Worm (Caenorhabditis elegans): Measurements from ENCODE around the gene tbc-2.
A peak's percentile ranks its signal among the peaks of the same experiment; 100 is the strongest.

Gene tbc-2

ce11 chrII:5839227-5839626 lies 12.0 kb upstream of the tbc-2 start, which contains the start of gene ZK1248.19 (continued):
- TF ChIP-seq snu-23 (GFP tag; optimal IDR thresholded peaks at IDR 0.05) (peak; percentile 53), lir-3 (tag; optimal IDR thresholded peaks at IDR 0.05; ENCODE audit: poor library complexity) (no peak), ceh-82 (tag; optimal IDR thresholded peaks at IDR 0.05) (peak in 1 of 3 experiments; percentile 13)

- TF ChIP-seq zip-4 (GFP tag; optimal IDR thresholded peaks at IDR 0.05) (no peak), sox-4 (tag; optimal IDR thresholded peaks at IDR 0.05) (no peak), nhr-71 (tag; optimal IDR thresholded peaks at IDR 0.05) (no peak), blmp-1 (tag; optimal IDR thresholded peaks at IDR 0.05) (no peak), aly-2 (tag; optimal IDR thresholded peaks at IDR 0.05) (no peak), efl-3 (GFP tag; optimal IDR thresholded peaks at IDR 0.05) (no peak), dpl-1 (GFP tag; optimal IDR thresholded peaks at IDR 0.05) (no peak), nhr-47 (tag; optimal IDR thresholded peaks at IDR 0.05) (no peak), nhr-84 (tag; optimal IDR thresholded peaks at IDR 0.05) (no peak), elt-2 (tag; optimal IDR thresholded peaks at IDR 0.05) (no peak), nhr-237 (tag; optimal IDR thresholded peaks at IDR 0.05) (no peak), unc-62 (GFP tag; optimal IDR thresholded peaks at IDR 0.05) (no peak), fkh-4 (tag; optimal IDR thresholded peaks at IDR 0.05; ENCODE audit: borderline replicate concordance) (no peak), fkh-8 (tag; optimal IDR thresholded peaks at IDR 0.05) (no peak), lin-15B (tag; optimal IDR thresholded peaks at IDR 0.05) (no peak), xbp-1 (tag; optimal IDR thresholded peaks at IDR 0.05) (no peak)
Observed at ce11 chrII:5838453-5838852, 11.2 kb upstream of the tbc-2 start, which contains the start of gene ZK1248.15. Gene ZK1248.15 (minus strand): TSS chrII:5838553.

- TF ChIP-seq hlh-17 (GFP tag; optimal IDR thresholded peaks at IDR 0.05; ENCODE audit: borderline replicate concordance), result no peak
- TF ChIP-seq lin-15B (tag; optimal IDR thresholded peaks at IDR 0.05), result peak; percentile 15
- TF ChIP-seq lir-3 (tag; optimal IDR thresholded peaks at IDR 0.05; ENCODE audit: poor library complexity), result peak; percentile 77
- TF ChIP-seq C04F5.9 (tag; optimal IDR thresholded peaks at IDR 0.05), result peak; percentile 33
- peak; percentile 71 for TF ChIP-seq sox-4 (tag; optimal IDR thresholded peaks at IDR 0.05)
- TF ChIP-seq ceh-63 (GFP tag; optimal IDR thresholded peaks at IDR 0.05), result peak; percentile 72
- peak; percentile 56 for TF ChIP-seq nhr-85 (tag)
- TF ChIP-seq ceh-88 (GFP tag; IDR thresholded peaks at IDR 0.05), result peak; percentile 24; the same call in 1 of the 2 replicates
- TF ChIP-seq nhr-20 (tag; optimal IDR thresholded peaks at IDR 0.05), result peak; percentile 59
- peak; percentile 52 for TF ChIP-seq dsc-1 (tag; optimal IDR thresholded peaks at IDR 0.05)
- peak; percentile 20 for TF ChIP-seq irx-1 (tag; optimal IDR thresholded peaks at IDR 0.05)
- TF ChIP-seq nhr-11 (tag; optimal IDR thresholded peaks at IDR 0.05), result no peak
- peak; percentile 74 for TF ChIP-seq nhr-71 (tag; optimal IDR thresholded peaks at IDR 0.05)
- TF ChIP-seq snpc-4 (tag; optimal IDR thresholded peaks at IDR 0.05), result peak; percentile 20
- TF ChIP-seq ceh-90 (tag; optimal IDR thresholded peaks at IDR 0.05), result peak; percentile 64
- TF ChIP-seq blmp-1 (tag; optimal IDR thresholded peaks at IDR 0.05), result peak; percentile 46
- TF ChIP-seq nhr-90 (tag; optimal IDR thresholded peaks at IDR 0.05; ENCODE audit: poor library complexity), result peak; percentile 75
- TF ChIP-seq snu-23 (GFP tag; optimal IDR thresholded peaks at IDR 0.05), result peak; percentile 58
- peak; percentile 7 for TF ChIP-seq F16B12.6 (tag; optimal IDR thresholded peaks at IDR 0.05)
- peak; percentile 45 for TF ChIP-seq swsn-7 (tag; optimal IDR thresholded peaks at IDR 0.05)
- TF ChIP-seq tlp-1 (tag; optimal IDR thresholded peaks at IDR 0.05), result no peak
- TF ChIP-seq lin-39 (tag; optimal IDR thresholded peaks at IDR 0.05), result no peak
- TF ChIP-seq C16A3.4 (tag; optimal IDR thresholded peaks at IDR 0.05), result peak; percentile 45
- TF ChIP-seq lin-35 (GFP tag; optimal IDR thresholded peaks at IDR 0.05), result peak; percentile 38 to 55
- TF ChIP-seq lsy-2 (tag; optimal IDR thresholded peaks at IDR 0.05), result peak in 1 of 2 experiments; percentile 66
- TF ChIP-seq xbp-1 (tag; optimal IDR thresholded peaks at IDR 0.05), result peak; percentile 54
- peak; percentile 52 for TF ChIP-seq fkh-8 (tag; optimal IDR thresholded peaks at IDR 0.05)
- TF ChIP-seq ztf-4 (tag; optimal IDR thresholded peaks at IDR 0.05), result no peak
- TF ChIP-seq ceh-82 (tag; optimal IDR thresholded peaks at IDR 0.05), result no peak
- TF ChIP-seq isw-1 (GFP tag; IDR thresholded peaks at IDR 0.05), result peak; percentile 52
- TF ChIP-seq unc-130 (tag; optimal IDR thresholded peaks at IDR 0.05), result no peak
- TF ChIP-seq pax-3 (tag; optimal IDR thresholded peaks at IDR 0.05), result peak; percentile 86
- TF ChIP-seq ztf-11 (tag; optimal IDR thresholded peaks at IDR 0.05), result peak in 1 of 2 experiments; percentile 64
- peak; percentile 39 for TF ChIP-seq fkh-4 (tag; optimal IDR thresholded peaks at IDR 0.05; ENCODE audit: borderline replicate concordance)
- TF ChIP-seq hlh-4 (tag; optimal IDR thresholded peaks at IDR 0.05), result no peak
- TF ChIP-seq tbx-2 (tag; optimal IDR thresholded peaks at IDR 0.05), result peak; percentile 61
- TF ChIP-seq egl-13 (tag; optimal IDR thresholded peaks at IDR 0.05), result peak; percentile 16
- TF ChIP-seq skn-1 (tag; optimal IDR thresholded peaks at IDR 0.05), result peak; percentile 27
Observed at ce11 chrII:5836153-5836719, 9.0 kb upstream of the tbc-2 start, which contains the start of gene fzo-1. Gene fzo-1 (minus strand): TSS chrII:5836203.
